Fruit fly (Drosophila melanogaster): Measurements from ENCODE around the gene ssp3.
A peak's percentile ranks its signal among the peaks of the same experiment; 100 is the strongest.

- no peak for TF ChIP-seq usp (GFP tag; optimal IDR thresholded peaks at IDR 0.05)
- TF ChIP-seq OdsH (GFP tag; optimal IDR thresholded peaks at IDR 0.05): peak; percentile 78
- peak; percentile 57 for TF ChIP-seq psq (GFP tag; optimal IDR thresholded peaks at IDR 0.05)
- TF ChIP-seq tai (GFP tag; optimal IDR thresholded peaks at IDR 0.05): no peak
- TF ChIP-seq lola (GFP tag; optimal IDR thresholded peaks at IDR 0.05): no peak
- no peak for TF ChIP-seq Myc (optimal IDR thresholded peaks at IDR 0.05)
- no peak for TF ChIP-seq Rel (GFP tag; optimal IDR thresholded peaks at IDR 0.05)
- peak; percentile 57 for TF ChIP-seq Rel (tag; optimal IDR thresholded peaks at IDR 0.05)
Observed at dm6 chr2L:18974063-18974779, 30.5 kb upstream of the ssp3 start, which contains the start of the genes L2HGDH and CG10431.

Data from whole organism, wandering third instar larva.